Fruit fly (Drosophila melanogaster) whole organism, prepupa: ENCODE results near the gene CG6052.

Experiments
- CG4318 ChIP-seq: fragments of 200-800 bp; sonication (Bioruptor generic); optimal IDR thresholded peaks from 3 replicates; lab custom pipeline; 2017; ENCODE audit warnings: missing biosample characterization, mild to moderate bottlenecking, missing genetic modification characterization
- CG6163 ChIP-seq: fragments of 200-800 bp; sonication (Bioruptor generic); IDR thresholded peaks from 3 replicates; pipeline ENCODE4 v1.3.6; 2022; ENCODE audit warnings: missing biosample characterization, missing genetic modification characterization
- Hr39 ChIP-seq: fragments of 200-800 bp; sonication (Bioruptor generic); optimal IDR thresholded peaks from 2 replicates; lab custom pipeline; 2016; ENCODE audit warnings: missing biosample characterization, missing genetic modification characterization
- OdsH ChIP-seq: fragments of 200-800 bp; sonication (Bioruptor generic); optimal IDR thresholded peaks from 3 replicates; lab custom pipeline; 2016; ENCODE audit warnings: missing biosample characterization, missing genetic modification characterization
- esn ChIP-seq: fragments of 200-800 bp; sonication (Bioruptor generic); optimal IDR thresholded peaks from 2 replicates; lab custom pipeline; 2016; ENCODE audit warnings: missing biosample characterization, mild to moderate bottlenecking, missing genetic modification characterization, moderate library complexity
- fd85E ChIP-seq: fragments of 200-800 bp; sonication (Bioruptor generic); optimal IDR thresholded peaks from 3 replicates; lab custom pipeline; 2016; ENCODE audit warnings: missing biosample characterization, missing genetic modification characterization
- ss ChIP-seq, 2 experiments: fragments of 200-800 bp; sonication (Bioruptor generic); optimal IDR thresholded peaks; 2 replicates in 1 of 2; 3 replicates in 1 of 2; lab custom pipeline; 2017 to 2018; ENCODE audit warnings: mild to moderate bottlenecking in 2 of 2, missing biosample characterization in 2 of 2, missing genetic modification characterization in 2 of 2, moderate library complexity in 1 of 2

DNA sequence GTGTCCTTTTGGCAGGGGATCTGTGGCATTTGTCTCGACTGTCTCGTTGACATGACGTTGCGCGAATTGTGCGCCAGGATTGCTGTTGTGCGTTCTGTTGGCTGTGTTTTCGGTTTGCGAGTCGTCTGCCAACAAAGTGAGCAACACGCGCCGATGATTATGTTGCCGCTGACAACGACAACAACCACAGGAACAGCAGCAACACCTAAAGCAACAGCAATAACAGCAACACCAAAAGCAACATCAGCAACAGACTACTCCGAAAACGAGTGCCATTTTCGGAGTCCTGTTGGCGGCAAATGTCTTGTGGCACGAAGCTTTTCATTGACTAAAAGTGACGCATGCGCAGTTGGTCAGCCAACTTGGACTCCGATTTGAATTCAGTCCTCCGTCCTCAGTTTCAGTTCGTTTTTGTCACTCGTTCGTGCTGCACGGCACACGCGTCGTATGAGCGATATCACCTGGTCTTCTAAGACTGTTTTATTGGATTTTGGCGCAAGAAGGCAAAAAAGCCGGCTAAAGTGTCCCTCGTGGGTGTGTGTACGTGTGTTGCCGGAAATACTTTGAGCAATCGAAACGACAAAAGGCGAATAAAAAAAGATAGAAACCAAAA, 39.5 kb downstream of the CG6052 start, which contains the start of gene Ccn:
- TF ChIP-seq OdsH (GFP tag; lab: Kevin White, UChicago) (no peak), ss (GFP tag; optimal IDR thresholded peaks at IDR 0.05; lab: Kevin White, UChicago) (no peak), esn (GFP tag; lab: Kevin White, UChicago) (no peak), CG4318 (GFP tag; lab: Kevin White, UChicago) (no peak), CG6163 (GFP tag; lab: Robert Waterston, UW) (no peak), Hr39 (GFP tag; lab: Kevin White, UChicago) (no peak), fd85E (GFP tag; lab: Kevin White, UChicago) (no peak)
